Worm (Caenorhabditis elegans) whole organism, young adult: ENCODE measurements around the gene cah-3.
"Not testable (repeated sequence)": the region's sequence is repeated elsewhere in the genome, so short reads cannot be mapped to it uniquely, and the experiment has no call there.

Experiments used
- mel-28 ChIP-seq: sonication (generic microtip); optimal IDR thresholded peaks from 2 replicates; lab custom pipeline; 2016; ENCODE audit warnings: borderline replicate concordance, mild to moderate bottlenecking, missing genetic modification characterization, missing compliant biosample characterization
- tlf-1 ChIP-seq: fragments of 200-800 bp; sonication (Bioruptor generic); optimal IDR thresholded peaks from 2 replicates; lab custom pipeline; 2018; ENCODE audit warnings: mild to moderate bottlenecking, missing genetic modification characterization, missing compliant biosample characterization

ce11 chrX:16515265-16515664 lies 28.0 kb downstream of the cah-3 start, which contains the start of gene T25D1.2:
- not testable (repeated sequence) for TF ChIP-seq mel-28 (tag; lab: Kevin White, UChicago); tlf-1
